Worm (Caenorhabditis elegans) whole organism, young adult: ENCODE results near the gene srh-98.

Experiments
- B0261.1 ChIP-seq: sonication (generic microtip); optimal IDR thresholded peaks from 2 replicates; lab custom pipeline; 2016; ENCODE audit warnings: mild to moderate bottlenecking, missing genetic modification characterization, moderate library complexity, missing compliant biosample characterization
- ama-1 ChIP-seq, 3 experiments: fragments of 150-350 bp in 1 of 3; sonication (generic microtip) in 2 of 3; optimal IDR thresholded peaks; 2 replicates each; lab custom pipeline; 2014 to 2018; ENCODE audit warnings: missing biosample characterization in 2 of 3, missing genetic modification characterization in 2 of 3, missing genetic modification reagents in 2 of 3
- attf-3 ChIP-seq: fragments of 200-800 bp; sonication (Bioruptor generic); conservative IDR thresholded peaks from 2 replicates; pipeline ENCODE4 v1.3.6; 2022; ENCODE audit warnings: missing genetic modification reagents, missing genetic modification characterization, missing compliant biosample characterization
- dpl-1 ChIP-seq: fragments of 150-350 bp; optimal IDR thresholded peaks from 2 replicates; lab custom pipeline; 2014; ENCODE audit warnings: missing biosample characterization, missing genetic modification reagents, missing genetic modification characterization
- efl-1 ChIP-seq: fragments of 150-350 bp; optimal IDR thresholded peaks from 2 replicates; lab custom pipeline; 2014; ENCODE audit warnings: missing biosample characterization, missing genetic modification reagents, missing genetic modification characterization
- hlh-26 ChIP-seq: fragments of 200-800 bp; sonication (Bioruptor generic); conservative IDR thresholded peaks from 2 replicates; pipeline ENCODE4 v1.3.6; 2022; ENCODE audit warnings: missing genetic modification reagents, missing genetic modification characterization, missing compliant biosample characterization
- sea-2 ChIP-seq: fragments of 200-800 bp; sonication (Bioruptor generic); IDR thresholded peaks from 2 replicates; pipeline ENCODE4 v1.3.6; 2022; ENCODE audit warnings: missing genetic modification characterization, missing compliant biosample characterization
- snpc-4 ChIP-seq, 5 experiments: fragments of 150-350 bp in 1 of 5; sonication (generic microtip) in 4 of 5; optimal IDR thresholded peaks; 2 replicates each; lab custom pipeline; 2014 to 2018; ENCODE audit warnings: missing genetic modification characterization in 5 of 5, missing biosample characterization in 3 of 5, antibody characterized with exemption in 2 of 5, mild to moderate bottlenecking in 2 of 5, missing compliant biosample characterization in 2 of 5, missing genotype in 2 of 5, moderate library complexity in 2 of 5, missing genetic modification reagents in 1 of 5
- tbp1 ChIP-seq: fragments of 200-800 bp; sonication (Bioruptor generic); optimal IDR thresholded peaks from 2 replicates; lab custom pipeline; 2018; ENCODE audit warnings: mild to moderate bottlenecking, missing genetic modification characterization, missing compliant biosample characterization
- unc-130 ChIP-seq: sonication (generic microtip); optimal IDR thresholded peaks from 2 replicates; lab custom pipeline; 2016; ENCODE audit warnings: missing genetic modification reagents, missing genetic modification characterization, missing compliant biosample characterization

- TF ChIP-seq B0261.1 (tag; lab: Kevin White, UChicago) = no peak
- no peak for TF ChIP-seq hlh-26 (GFP tag; lab: Robert Waterston, UW)
- no peak for TF ChIP-seq unc-130
- no peak for TF ChIP-seq snpc-4 (GFP tag; optimal IDR thresholded peaks at IDR 0.05; lab: Kevin White, UChicago)
- TF ChIP-seq snpc-4 (tag; optimal IDR thresholded peaks at IDR 0.05; lab: Kevin White, UChicago) = no peak
- no peak for TF ChIP-seq efl-1 (GFP tag; lab: Kevin White, UChicago)
- no peak for TF ChIP-seq attf-3 (GFP tag; lab: Robert Waterston, UW)
- no peak for TF ChIP-seq dpl-1
- TF ChIP-seq tbp1 (GFP tag; lab: Kevin White, UChicago) = no peak
- TF ChIP-seq ama-1 (optimal IDR thresholded peaks at IDR 0.05; lab: Kevin White, UChicago) = no peak
- no peak for TF ChIP-seq ama-1 (GFP tag; optimal IDR thresholded peaks at IDR 0.05; lab: Kevin White, UChicago)
- TF ChIP-seq sea-2 (GFP tag; lab: Robert Waterston, UW) = no peak
These were observed 37.5 kb downstream of the srh-98 start, which contains the start of gene F11A5.5 for ce11 chrV:16198016-16198415.
